Fruit fly (Drosophila melanogaster) Kc167 (cell line): ENCODE measurements around the gene CG8372.

Source experiments
- Myc ChIP-seq: fragments of >200 bp; optimal IDR thresholded peaks from 2 replicates; lab custom pipeline; 2017; ENCODE audit warnings: missing external identifiers
- Sin3A ChIP-seq: fragments of >200 bp; optimal IDR thresholded peaks from 2 replicates; lab custom pipeline; 2018; ENCODE audit warnings: missing external identifiers
- h ChIP-seq: fragments of >200 bp; optimal IDR thresholded peaks from 3 replicates; lab custom pipeline; 2018; ENCODE audit warnings: missing external identifiers
- insv ChIP-seq: fragments of >200 bp; optimal IDR thresholded peaks from 3 replicates; lab custom pipeline; 2018; ENCODE audit warnings: missing external identifiers
- psq ChIP-seq: fragments of >200 bp; optimal IDR thresholded peaks from 2 replicates; lab custom pipeline; 2017; ENCODE audit warnings: missing external identifiers
- ttk ChIP-seq: sonication (Bioruptor generic); optimal IDR thresholded peaks from 2 replicates; lab custom pipeline; 2017; ENCODE audit warnings: missing external identifiers

CG8372 gene

dm6 chr2L:8212666-8213270 lies at the start of gene CG8372, which contains the start of gene CG8360:
CG8372 (minus strand) TSS chr2L:8212902.
CG8360 (plus strand) TSS chr2L:8212959.
- TF ChIP-seq Sin3A (lab: Kevin White, UChicago), result no peak
- TF ChIP-seq insv (lab: Kevin White, UChicago), result no peak
- no peak for TF ChIP-seq ttk (lab: Kevin White, UChicago)
- TF ChIP-seq psq, result no peak
- no peak for TF ChIP-seq Myc (lab: Kevin White, UChicago)
- no peak for TF ChIP-seq h

DNA sequence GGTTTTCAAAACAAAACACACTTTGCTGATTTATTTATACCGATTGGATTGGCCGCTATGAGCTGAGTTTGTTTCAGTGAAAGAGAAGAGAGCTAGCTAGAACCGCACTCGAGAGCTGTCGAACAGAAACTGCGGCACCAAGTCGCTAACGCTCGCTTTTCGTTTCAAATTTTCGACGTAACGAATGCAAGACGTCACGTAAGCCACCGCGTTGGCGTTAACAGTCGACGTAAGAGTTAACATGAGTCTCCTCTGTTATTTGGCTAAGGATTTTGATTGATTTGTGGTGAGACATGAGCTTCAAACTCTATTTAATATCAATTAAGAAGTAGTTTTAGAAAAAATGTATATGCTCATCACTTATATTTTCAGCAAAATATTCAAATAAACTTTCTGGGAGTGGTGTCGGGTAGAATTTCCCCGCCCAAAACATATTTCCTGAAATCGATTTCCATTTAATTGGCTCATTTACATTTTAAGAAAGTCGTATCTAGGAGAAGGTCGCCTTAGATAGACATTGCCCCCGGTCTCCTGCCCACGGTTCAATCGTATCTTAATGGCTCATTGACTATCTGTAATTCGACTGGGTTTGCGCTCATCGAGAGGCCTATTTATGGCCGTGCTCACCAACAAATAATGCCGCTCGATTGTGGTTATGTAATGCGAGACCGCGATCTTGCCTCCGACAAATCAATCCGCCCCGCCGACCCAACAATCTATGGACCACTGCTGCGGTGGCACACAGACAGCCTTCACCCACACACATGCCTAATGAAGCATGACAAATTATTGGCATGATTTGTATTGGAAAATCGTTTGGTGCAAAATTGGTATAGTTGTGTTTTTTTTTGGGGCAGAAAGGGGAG lies 44.9 kb upstream of the CG8372 start, which contains the start of gene CG8086:
Gene CG8086 (minus strand): TSS at position 102 of the 866 bp plus-strand sequence.
- TF ChIP-seq psq, result no peak
- TF ChIP-seq Sin3A (lab: Kevin White, UChicago), result no peak
- TF ChIP-seq insv (lab: Kevin White, UChicago), result no peak
- no peak for TF ChIP-seq Myc (lab: Kevin White, UChicago)

dm6 chr2L:8255406-8255805 lies 42.7 kb upstream of the CG8372 start:
- TF ChIP-seq h, result no peak
- no peak for TF ChIP-seq insv (lab: Kevin White, UChicago)
- no peak for TF ChIP-seq Sin3A (lab: Kevin White, UChicago)
- TF ChIP-seq Myc (lab: Kevin White, UChicago), result no peak
- TF ChIP-seq ttk (lab: Kevin White, UChicago), result no peak
- TF ChIP-seq psq, result no peak

DNA sequence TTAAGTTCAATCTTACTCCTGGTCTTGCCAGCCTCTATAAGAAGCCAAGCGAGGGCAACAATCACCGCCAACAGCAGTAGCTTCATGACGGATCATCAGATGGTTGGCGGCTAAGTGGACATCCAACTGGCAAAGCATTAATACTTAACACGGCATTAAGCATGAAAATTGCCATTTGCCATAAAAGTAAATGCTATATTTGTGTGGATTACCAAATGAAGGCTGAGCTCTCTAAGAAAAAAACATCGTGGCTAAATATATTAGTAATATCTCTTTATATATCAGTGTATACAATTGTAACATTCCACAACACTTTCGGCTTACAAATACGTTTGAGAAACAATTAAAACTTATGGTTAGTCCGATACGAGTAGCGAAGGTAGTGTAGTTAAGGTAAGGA lies 31.2 kb upstream of the CG8372 start, which contains the start of gene CG43057:
Gene CG43057 (minus strand): TSS at position 101 of the 400 bp plus-strand sequence.
- no peak for TF ChIP-seq insv (lab: Kevin White, UChicago)
- TF ChIP-seq Myc (lab: Kevin White, UChicago), result no peak
- TF ChIP-seq h, result no peak
- TF ChIP-seq Sin3A (lab: Kevin White, UChicago), result no peak
- TF ChIP-seq psq, result no peak
- TF ChIP-seq ttk (lab: Kevin White, UChicago), result no peak

DNA sequence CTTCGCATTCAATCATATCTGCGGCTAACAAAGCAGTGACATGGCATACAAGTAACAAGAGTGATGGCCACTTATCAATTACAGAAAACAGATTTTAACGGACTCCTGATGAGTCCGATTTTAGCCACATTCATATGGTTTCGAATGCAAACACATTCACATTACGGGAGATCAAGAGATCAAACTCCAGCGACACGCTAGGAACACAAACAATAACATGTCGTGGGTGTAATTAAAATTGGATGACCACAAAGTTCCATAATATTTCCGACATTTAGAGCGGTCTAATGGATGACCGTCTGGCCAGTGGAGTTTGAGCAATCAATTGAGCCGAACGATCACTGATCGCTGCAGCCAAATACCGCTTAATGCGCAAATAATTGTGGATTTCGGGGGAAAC lies 29.5 kb upstream of the CG8372 start, which contains the start of gene CG14277:
Gene CG14277 (plus strand): TSS at position 301 of the 400 bp plus-strand sequence.
- TF ChIP-seq insv (lab: Kevin White, UChicago), result no peak
- no peak for TF ChIP-seq psq

dm6 chr2L:8241700-8242099 lies 29.0 kb upstream of the CG8372 start, which contains the start of gene Spn28F:
Spn28F (minus strand) TSS chr2L:8241800.
- no peak for TF ChIP-seq Myc (lab: Kevin White, UChicago)
- TF ChIP-seq psq, result no peak
- no peak for TF ChIP-seq ttk (lab: Kevin White, UChicago)
- no peak for TF ChIP-seq Sin3A (lab: Kevin White, UChicago)
- TF ChIP-seq h, result no peak
- TF ChIP-seq insv (lab: Kevin White, UChicago), result no peak

DNA sequence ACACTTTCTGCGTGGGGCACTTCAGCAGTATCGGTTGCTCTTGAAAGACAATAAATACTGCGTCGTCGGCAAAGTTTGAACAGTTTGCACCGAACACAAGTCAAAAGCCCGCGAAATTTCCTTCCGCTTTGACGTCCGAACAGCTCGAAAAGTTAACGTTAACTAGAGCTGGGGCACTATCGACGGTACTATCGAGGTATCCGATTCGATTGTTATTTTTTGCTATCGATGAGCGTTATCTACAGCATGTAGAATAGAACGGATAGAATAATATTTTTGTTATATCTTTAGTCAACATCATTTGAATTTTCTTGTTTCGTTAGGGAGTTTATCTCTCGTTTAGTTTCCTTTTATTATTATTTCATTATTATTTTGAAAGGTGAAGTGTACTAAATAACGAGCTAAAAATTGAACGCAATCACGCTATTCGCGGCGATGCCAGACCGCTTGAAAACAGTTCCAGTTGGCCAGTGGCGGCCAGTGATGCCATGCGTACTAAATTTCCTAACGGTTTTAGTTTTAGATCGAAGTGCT lies 27.1 kb upstream of the CG8372 start, which contains the start of gene Pvr:
Gene Pvr (minus strand): TSS at position 167 of the 534 bp plus-strand sequence.
- TF ChIP-seq h, result no peak
- no peak for TF ChIP-seq insv (lab: Kevin White, UChicago)
- TF ChIP-seq ttk (lab: Kevin White, UChicago), result no peak
- TF ChIP-seq Myc (lab: Kevin White, UChicago), result no peak
- no peak for TF ChIP-seq psq
- TF ChIP-seq Sin3A (lab: Kevin White, UChicago), result no peak

dm6 chr2L:8239032-8239650 lies 26.4 kb upstream of the CG8372 start:
- TF ChIP-seq psq (no peak), h (no peak), insv (lab: Kevin White, UChicago) (no peak), Sin3A (lab: Kevin White, UChicago) (no peak), Myc (lab: Kevin White, UChicago) (no peak), ttk (lab: Kevin White, UChicago) (no peak)

DNA sequence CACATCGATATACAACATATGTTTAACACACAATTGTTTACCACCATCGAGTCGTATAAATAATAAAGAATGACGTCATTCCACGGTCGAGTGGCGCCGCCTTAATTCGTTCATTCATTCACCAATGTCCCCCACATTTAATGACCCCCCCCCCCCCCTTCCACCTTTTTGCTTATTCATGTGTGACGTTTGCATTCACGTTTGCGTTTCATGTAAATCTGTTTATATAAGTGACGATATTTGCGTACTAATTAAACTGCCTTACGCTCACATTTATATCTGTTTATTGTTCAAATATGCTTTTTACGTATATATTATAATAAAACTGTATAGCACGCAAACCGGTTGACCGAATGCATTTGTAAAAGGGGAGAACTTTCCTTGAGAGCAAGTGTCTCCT lies 20.9 kb upstream of the CG8372 start:
- no peak for TF ChIP-seq Myc (lab: Kevin White, UChicago)
- TF ChIP-seq h, result no peak
- no peak for TF ChIP-seq insv (lab: Kevin White, UChicago)
- TF ChIP-seq psq, result no peak
- no peak for TF ChIP-seq Sin3A (lab: Kevin White, UChicago)
- no peak for TF ChIP-seq ttk (lab: Kevin White, UChicago)

- TF ChIP-seq psq (no peak), insv (lab: Kevin White, UChicago) (no peak), Sin3A (lab: Kevin White, UChicago) (no peak)
Observed at dm6 chr2L:8232389-8232788, 19.7 kb upstream of the CG8372 start.

DNA sequence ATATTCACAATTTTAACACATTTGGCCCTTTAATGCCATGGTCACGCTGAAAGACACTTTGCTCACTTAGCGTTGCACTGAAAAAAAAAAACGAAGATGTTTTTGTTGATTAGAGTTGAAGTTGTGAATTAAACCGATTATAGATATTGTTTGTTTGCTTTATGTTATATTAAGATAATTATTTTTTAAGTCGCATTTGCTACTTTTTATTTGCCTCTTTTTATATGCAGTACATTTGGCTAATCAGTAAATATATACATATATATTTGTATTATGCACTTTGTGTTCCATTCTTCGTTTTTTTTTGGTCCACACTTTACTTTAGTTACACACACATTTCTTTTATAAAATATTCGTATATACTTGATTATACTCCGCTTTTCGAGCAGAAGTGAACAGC lies 17.6 kb upstream of the CG8372 start:
- no peak for TF ChIP-seq insv (lab: Kevin White, UChicago)
- TF ChIP-seq Sin3A (lab: Kevin White, UChicago), result no peak
- no peak for TF ChIP-seq Myc (lab: Kevin White, UChicago)
- TF ChIP-seq h, result no peak
- no peak for TF ChIP-seq ttk (lab: Kevin White, UChicago)
- no peak for TF ChIP-seq psq
